Fruit fly (Drosophila melanogaster): ENCODE data around the gene Reps.

Gene Reps

dm6 chr2L:11057333-11058110, 48.9 kb downstream of the Reps start (continued):
- TF ChIP-seq CG5953 (GFP tag; IDR thresholded peaks at IDR 0.05) (no peak), CG4424 (GFP tag; optimal IDR thresholded peaks at IDR 0.05) (peak; percentile 62), scrt (GFP tag; optimal IDR thresholded peaks at IDR 0.05) (peak; percentile 53), Ada2b (GFP tag; IDR thresholded peaks at IDR 0.05) (peak; percentile 64), tll (GFP tag; optimal IDR thresholded peaks at IDR 0.05) (no peak), Hand (GFP tag; optimal IDR thresholded peaks at IDR 0.05) (no peak), CG11696 (GFP tag; IDR thresholded peaks at IDR 0.05) (no peak; the same call in 1 of the 2 replicates), CG5180 (GFP tag; optimal IDR thresholded peaks at IDR 0.05) (peak; percentile 53), Xrp1 (GFP tag; IDR thresholded peaks at IDR 0.05) (peak; percentile 49), corto (GFP tag; optimal IDR thresholded peaks at IDR 0.05) (no peak), CG16779 (GFP tag; IDR thresholded peaks at IDR 0.05) (no peak), Bteb2 (GFP tag; optimal IDR thresholded peaks at IDR 0.05) (peak; percentile 57), Dip2 (GFP tag; IDR thresholded peaks at IDR 0.05) (no peak), Dip3 (GFP tag; optimal IDR thresholded peaks at IDR 0.05) (peak; percentile 26), CG8944 (GFP tag; optimal IDR thresholded peaks at IDR 0.05) (peak; percentile 41), dan (GFP tag; IDR thresholded peaks at IDR 0.05) (no peak), Vsx1 (GFP tag; optimal IDR thresholded peaks at IDR 0.05) (no peak), CG13775 (GFP tag; optimal IDR thresholded peaks at IDR 0.05) (peak; percentile 71), CG17802 (tag; optimal IDR thresholded peaks at IDR 0.05) (no peak), CkIIα-i1 (GFP tag; IDR thresholded peaks at IDR 0.05) (no peak), bsh (GFP tag; optimal IDR thresholded peaks at IDR 0.05) (peak; percentile 55 to 70), ro (GFP tag; IDR thresholded peaks at IDR 0.05) (peak; percentile 78), schlank (tag; optimal IDR thresholded peaks at IDR 0.05) (peak; percentile 46), NfI (GFP tag; optimal IDR thresholded peaks at IDR 0.05) (peak; percentile 79), CG8924 (tag; optimal IDR thresholded peaks at IDR 0.05) (peak; percentile 81), pum (GFP tag; optimal IDR thresholded peaks at IDR 0.05) (peak; percentile 38), CG6272 (GFP tag; IDR thresholded peaks at IDR 0.05) (no peak), CG18599 (GFP tag; optimal IDR thresholded peaks at IDR 0.05) (peak; percentile 56), CG1792 (GFP tag; optimal IDR thresholded peaks at IDR 0.05) (no peak), Awh (GFP tag; IDR thresholded peaks at IDR 0.05) (peak; percentile 19; the same call in 1 of the 2 replicates), Elba2 (GFP tag; optimal IDR thresholded peaks at IDR 0.05) (no peak), odd (GFP tag; optimal IDR thresholded peaks at IDR 0.05) (peak; percentile 47), chn (GFP tag; optimal IDR thresholded peaks at IDR 0.05) (peak; percentile 77), lbe (GFP tag; optimal IDR thresholded peaks at IDR 0.05) (peak; percentile 28), Six4 (GFP tag; optimal IDR thresholded peaks at IDR 0.05) (peak; percentile 74)

- TF ChIP-seq kni (GFP tag; optimal IDR thresholded peaks at IDR 0.05) (peak; percentile 8), sim (GFP tag; IDR thresholded peaks at IDR 0.05) (0 out of 2 replicates have a peak, but pooled peaks have one; percentile 6), grn (GFP tag; optimal IDR thresholded peaks at IDR 0.05) (peak; percentile 76), CG3163 (GFP tag; optimal IDR thresholded peaks at IDR 0.05) (peak; percentile 51), CG6254 (GFP tag; optimal IDR thresholded peaks at IDR 0.05) (no peak), Adf1 (GFP tag; IDR thresholded peaks at IDR 0.05) (0 out of 2 replicates have a peak, but pooled peaks have one; percentile 36), crp (GFP tag; optimal IDR thresholded peaks at IDR 0.05) (no peak), cwo (GFP tag; optimal IDR thresholded peaks at IDR 0.05) (peak; percentile 91), Pdp1 (GFP tag; optimal IDR thresholded peaks at IDR 0.05) (peak in 1 of 2 experiments; percentile 59), Hr78 (GFP tag; optimal IDR thresholded peaks at IDR 0.05) (peak in 1 of 2 experiments; percentile 5)
Observed at dm6 chr2L:11056791-11057332, 49.6 kb downstream of the Reps start.

Measured in whole organism, embryonic.